Fruit fly (Drosophila melanogaster) whole organism, embryonic: ENCODE results near the gene defl.

Source experiments
- ATbp ChIP-seq: fragments of 200-800 bp; sonication (Bioruptor generic); optimal IDR thresholded peaks from 2 replicates; lab custom pipeline; 2017; ENCODE audit warnings: missing biosample characterization, mild to moderate bottlenecking, missing genetic modification characterization, missing genetic modification reagents
- Awh ChIP-seq: fragments of 200-800 bp; sonication (Bioruptor generic); IDR thresholded peaks from 2 replicates; pipeline ENCODE4, ENCODE4 v1.3.6; 2022; ENCODE audit warnings: missing biosample characterization, missing genetic modification characterization
- B-H2 ChIP-seq: fragments of 200-800 bp; sonication (Bioruptor generic); optimal IDR thresholded peaks from 2 replicates; lab custom pipeline; 2018; ENCODE audit warnings: missing biosample characterization, mild to moderate bottlenecking, missing genetic modification characterization
- Bgb ChIP-seq: fragments of 200-800 bp; sonication (Bioruptor generic); IDR thresholded peaks from 2 replicates; pipeline ENCODE4 v1.3.6; 2022; ENCODE audit warnings: missing biosample characterization, missing genetic modification characterization; ENCODE audit not compliant: partially characterized antibody
- CG10267 ChIP-seq: fragments of 200-800 bp; sonication (Bioruptor generic); optimal IDR thresholded peaks from 2 replicates; lab custom pipeline; 2018; ENCODE audit warnings: missing biosample characterization, mild to moderate bottlenecking, missing genetic modification characterization, moderate library complexity
- CG11456 ChIP-seq: fragments of 200-800 bp; sonication (Bioruptor generic); IDR thresholded peaks from 3 replicates; pipeline ENCODE4 v1.3.6; 2022; ENCODE audit warnings: missing biosample characterization, missing genetic modification characterization
- CG12104 ChIP-seq: fragments of 200-800 bp; sonication (Bioruptor generic); optimal IDR thresholded peaks from 3 replicates; lab custom pipeline; 2016; ENCODE audit warnings: missing biosample characterization, missing genetic modification characterization
- CG12942 ChIP-seq: fragments of 200-800 bp; sonication (Bioruptor generic); optimal IDR thresholded peaks from 3 replicates; lab custom pipeline; 2016; ENCODE audit warnings: missing biosample characterization, missing genetic modification characterization
- CG14441 ChIP-seq: fragments of 200-800 bp; sonication (Bioruptor generic); IDR thresholded peaks from 2 replicates; pipeline ENCODE4 v1.3.6; 2022; ENCODE audit warnings: missing biosample characterization, missing genetic modification characterization
- CG15514 ChIP-seq: fragments of 200-800 bp; sonication (Bioruptor generic); optimal IDR thresholded peaks from 3 replicates; lab custom pipeline; 2017; ENCODE audit warnings: missing biosample characterization, missing genetic modification characterization, mild to moderate bottlenecking, moderate library complexity, missing genetic modification reagents
- CG15601 ChIP-seq: fragments of 200-800 bp; sonication (Bioruptor generic); optimal IDR thresholded peaks from 3 replicates; lab custom pipeline; 2019; ENCODE audit warnings: missing biosample characterization, mild to moderate bottlenecking, missing genetic modification characterization, moderate library complexity
- CG17568 ChIP-seq: fragments of 200-800 bp; sonication (Bioruptor generic); optimal IDR thresholded peaks from 2 replicates; lab custom pipeline; 2018; ENCODE audit warnings: missing biosample characterization, mild to moderate bottlenecking, missing genetic modification characterization, moderate library complexity
- CG17912 ChIP-seq: fragments of 200-800 bp; sonication (Bioruptor generic); optimal IDR thresholded peaks from 2 replicates; lab custom pipeline; 2018; ENCODE audit warnings: missing biosample characterization, mild to moderate bottlenecking, missing genetic modification characterization
- CG18011 ChIP-seq: fragments of 200-800 bp; sonication (Bioruptor generic); optimal IDR thresholded peaks from 2 replicates; lab custom pipeline; 2017; ENCODE audit warnings: missing biosample characterization, missing genetic modification characterization, mild to moderate bottlenecking, moderate library complexity, missing genotype
- CG33213 ChIP-seq: fragments of 200-800 bp; sonication (Bioruptor generic); optimal IDR thresholded peaks from 3 replicates; lab custom pipeline; 2016; ENCODE audit warnings: missing biosample characterization, missing genetic modification characterization
- CG34376 ChIP-seq: fragments of 200-800 bp; sonication (Bioruptor generic); optimal IDR thresholded peaks from 2 replicates; lab custom pipeline; 2018; ENCODE audit warnings: missing biosample characterization, mild to moderate bottlenecking, missing genetic modification characterization
- CG4617 ChIP-seq: fragments of 200-800 bp; sonication (Bioruptor generic); optimal IDR thresholded peaks from 3 replicates; lab custom pipeline; 2016; ENCODE audit warnings: missing biosample characterization, missing genetic modification characterization, borderline replicate concordance
- CG5953 ChIP-seq: fragments of 200-800 bp; sonication (Bioruptor generic); IDR thresholded peaks from 2 replicates; pipeline ENCODE4 v1.3.6; 2022; ENCODE audit warnings: missing biosample characterization, missing genetic modification characterization
- CG9609 ChIP-seq: fragments of 200-800 bp; sonication (Bioruptor generic); optimal IDR thresholded peaks from 3 replicates; lab custom pipeline; 2016; ENCODE audit warnings: missing biosample characterization, missing genetic modification characterization
- CG9727 ChIP-seq: fragments of 200-800 bp; sonication (Bioruptor generic); optimal IDR thresholded peaks from 3 replicates; lab custom pipeline; 2017; ENCODE audit warnings: missing biosample characterization, mild to moderate bottlenecking, missing genetic modification characterization
- CG9932 ChIP-seq: fragments of 200-800 bp; sonication (Bioruptor generic); IDR thresholded peaks from 2 replicates; pipeline ENCODE4 v1.3.6; 2022; ENCODE audit warnings: missing biosample characterization, missing genetic modification characterization
- D ChIP-seq, 2 experiments: fragments of 200-800 bp in 1 of 2; fragments of >200 bp in 1 of 2; sonication (Bioruptor generic) in 1 of 2; optimal IDR thresholded peaks; 2 replicates in 1 of 2; 3 replicates in 1 of 2; lab custom pipeline; 2017; ENCODE audit warnings: mild to moderate bottlenecking in 1 of 2, missing biosample characterization in 1 of 2, missing genetic modification characterization in 1 of 2, missing genetic modification reagents in 1 of 2
- Doc2 ChIP-seq: fragments of 200-800 bp; sonication (Bioruptor generic); IDR thresholded peaks from 2 replicates; pipeline ENCODE4 v1.3.6; 2022; ENCODE audit warnings: missing biosample characterization, missing genetic modification characterization
- Gug ChIP-seq: fragments of 200-800 bp; sonication (Bioruptor generic); IDR thresholded peaks from 4 replicates; pipeline ENCODE4 v1.3.6; 2022; ENCODE audit warnings: missing biosample characterization, missing genetic modification characterization
- Hr78 ChIP-seq, 2 experiments: fragments of 200-800 bp in 1 of 2; fragments of >200 bp in 1 of 2; sonication (Bioruptor generic) in 1 of 2; optimal IDR thresholded peaks; 2 replicates each; lab custom pipeline; 2017 to 2019; ENCODE audit warnings: missing biosample characterization in 2 of 2, missing genetic modification characterization in 2 of 2, mild to moderate bottlenecking in 1 of 2, moderate library complexity in 1 of 2
- Hsf ChIP-seq: fragments of 200-800 bp; sonication (Bioruptor generic); optimal IDR thresholded peaks from 3 replicates; lab custom pipeline; 2016; ENCODE audit warnings: missing biosample characterization, missing genetic modification characterization
- Mrtf ChIP-seq: fragments of 200-800 bp; sonication (Bioruptor generic); IDR thresholded peaks from 3 replicates; pipeline ENCODE4 v1.3.6; 2022; ENCODE audit warnings: missing biosample characterization, missing genetic modification characterization
- Myb ChIP-seq: fragments of 200-800 bp; sonication (Bioruptor generic); optimal IDR thresholded peaks from 2 replicates; lab custom pipeline; 2016; ENCODE audit warnings: missing biosample characterization, missing genetic modification characterization
- Vsx1 ChIP-seq: fragments of 200-800 bp; sonication (Bioruptor generic); optimal IDR thresholded peaks from 2 replicates; lab custom pipeline; 2017; ENCODE audit warnings: missing biosample characterization, mild to moderate bottlenecking, missing genetic modification characterization, missing genetic modification reagents
- bab2 ChIP-seq: fragments of 200-800 bp; sonication (Bioruptor generic); optimal IDR thresholded peaks from 2 replicates; lab custom pipeline; 2016; ENCODE audit warnings: missing biosample characterization, missing genetic modification characterization
- cg ChIP-seq: fragments of 200-800 bp; sonication (Bioruptor generic); optimal IDR thresholded peaks from 3 replicates; lab custom pipeline; 2019; ENCODE audit warnings: missing biosample characterization, mild to moderate bottlenecking, missing genetic modification characterization, moderate library complexity
- chm ChIP-seq: fragments of 200-800 bp; sonication (Bioruptor generic); IDR thresholded peaks from 2 replicates; pipeline ENCODE4 v1.3.6; 2022; ENCODE audit warnings: missing biosample characterization, missing genetic modification characterization
- ci ChIP-seq: fragments of 200-800 bp; sonication (Bioruptor generic); IDR thresholded peaks from 3 replicates; pipeline ENCODE4 v1.3.6; 2022; ENCODE audit warnings: missing biosample characterization, missing genetic modification characterization
- crol ChIP-seq: fragments of 200-800 bp; sonication (Bioruptor generic); IDR thresholded peaks from 2 replicates; pipeline ENCODE4 v1.3.6; 2022; ENCODE audit warnings: missing biosample characterization, missing genetic modification characterization
- danr ChIP-seq: fragments of 200-800 bp; sonication (Bioruptor generic); IDR thresholded peaks from 2 replicates; pipeline ENCODE4 v1.3.6; 2022; ENCODE audit warnings: missing biosample characterization, missing genetic modification characterization
- dimm ChIP-seq: fragments of 200-800 bp; sonication (Bioruptor generic); IDR thresholded peaks from 2 replicates; pipeline ENCODE4 v1.3.6; 2022; ENCODE audit warnings: missing biosample characterization, missing genetic modification characterization
- ems ChIP-seq: fragments of 200-800 bp; sonication (Bioruptor generic); optimal IDR thresholded peaks from 3 replicates; lab custom pipeline; 2016; ENCODE audit warnings: missing biosample characterization, missing genetic modification characterization
- eve ChIP-seq, 2 experiments: fragments of >200 bp; optimal IDR thresholded peaks; 2 replicates each; lab custom pipeline; 2017; ENCODE audit warnings: missing biosample characterization in 2 of 2, missing genetic modification characterization in 2 of 2
- grau ChIP-seq: fragments of 200-800 bp; optimal IDR thresholded peaks from 3 replicates; lab custom pipeline; 2019; ENCODE audit warnings: missing biosample characterization, mild to moderate bottlenecking, missing genetic modification characterization, moderate library complexity
- hb ChIP-seq: fragments of 200-800 bp; sonication (Bioruptor generic); IDR thresholded peaks from 3 replicates; pipeline ENCODE4 v1.3.6; 2022; ENCODE audit warnings: missing biosample characterization, missing genetic modification characterization; ENCODE audit not compliant: partially characterized antibody
- hth ChIP-seq: fragments of >200 bp; optimal IDR thresholded peaks from 2 replicates; lab custom pipeline; 2017; ENCODE audit warnings: inconsistent platforms
- insv ChIP-seq, 2 experiments: fragments of 200-800 bp; sonication (Bioruptor generic); optimal IDR thresholded peaks; 3 replicates each; lab custom pipeline; 2016 to 2018; ENCODE audit warnings: missing biosample characterization in 2 of 2, missing genetic modification characterization in 2 of 2
- jing ChIP-seq: fragments of 200-800 bp; sonication (Bioruptor generic); optimal IDR thresholded peaks from 2 replicates; lab custom pipeline; 2018; ENCODE audit warnings: missing biosample characterization, mild to moderate bottlenecking, missing genetic modification characterization
- jumu ChIP-seq: fragments of 200-800 bp; sonication (Bioruptor generic); optimal IDR thresholded peaks from 3 replicates; lab custom pipeline; 2016; ENCODE audit warnings: missing biosample characterization, missing genetic modification characterization
- kah ChIP-seq: fragments of 200-800 bp; sonication (Bioruptor generic); optimal IDR thresholded peaks from 2 replicates; lab custom pipeline; 2018; ENCODE audit warnings: missing biosample characterization, mild to moderate bottlenecking, missing genetic modification characterization
- lov ChIP-seq, 2 experiments: fragments of 200-800 bp in 1 of 2; fragments of >200 bp in 1 of 2; sonication (Bioruptor generic) in 1 of 2; IDR thresholded peaks in 1 of 2; optimal IDR thresholded peaks in 1 of 2; 2 replicates in 1 of 2; 3 replicates in 1 of 2; pipeline versions ENCODE4 v1.3.6 to Lab custom; 2017 to 2022; ENCODE audit warnings: missing biosample characterization in 1 of 2, missing genetic modification characterization in 1 of 2
- mirr ChIP-seq: fragments of 200-800 bp; sonication (Bioruptor generic); optimal IDR thresholded peaks from 3 replicates; lab custom pipeline; 2018; ENCODE audit warnings: missing biosample characterization, mild to moderate bottlenecking, missing genetic modification characterization
- mld ChIP-seq: fragments of 200-800 bp; sonication (Bioruptor generic); IDR thresholded peaks from 3 replicates; pipeline ENCODE4 v1.3.6; 2022; ENCODE audit warnings: missing biosample characterization, missing genetic modification characterization; ENCODE audit not compliant: partially characterized antibody
- pfk ChIP-seq: fragments of 200-800 bp; sonication (Bioruptor generic); optimal IDR thresholded peaks from 2 replicates; lab custom pipeline; 2018; ENCODE audit warnings: missing biosample characterization, mild to moderate bottlenecking, missing genetic modification characterization, moderate library complexity

The defl gene

dm6 chr3L:9692234-9692891 is 30.9 kb upstream of the defl start (continued):
- TF ChIP-seq bab2 (no peak), Doc2 (no peak), Myb (GFP tag; lab: Kevin White, UChicago) (no peak), CG4617 (GFP tag; lab: Kevin White, UChicago) (no peak), CG34376 (GFP tag; lab: Kevin White, UChicago) (peak; percentile 20), danr (GFP tag; lab: Robert Waterston, UW) (no peak), CG12942 (GFP tag; lab: Kevin White, UChicago) (no peak), CG17912 (GFP tag; lab: Kevin White, UChicago) (peak; percentile 11), lov (optimal IDR thresholded peaks at IDR 0.05; lab: Kevin White, UChicago) (no peak), lov (GFP tag; IDR thresholded peaks at IDR 0.05; lab: Robert Waterston, UW) (0 out of 3 replicates have a peak, but pooled peaks have one; percentile 24), eve (GFP tag; optimal IDR thresholded peaks at IDR 0.05; lab: Kevin White, UChicago) (peak in 1 of 2 experiments; percentile 83), ci (GFP tag; lab: Robert Waterston, UW) (peak; percentile 53; the same call in 1 of the 3 replicates), Gug (GFP tag; lab: Robert Waterston, UW) (no peak), ATbp (no peak), CG9727 (GFP tag; lab: Kevin White, UChicago) (no peak), grau (tag; lab: Kevin White, UChicago) (no peak), CG12104 (GFP tag; lab: Kevin White, UChicago) (no peak), Hr78 (GFP tag; optimal IDR thresholded peaks at IDR 0.05; lab: Kevin White, UChicago) (peak in 1 of 2 experiments; percentile 82), Vsx1 (GFP tag; lab: Kevin White, UChicago) (no peak), pfk (GFP tag; lab: Kevin White, UChicago) (no peak), CG15601 (tag; lab: Kevin White, UChicago) (no peak), kah (GFP tag; lab: Kevin White, UChicago) (peak; percentile 99), CG11456 (GFP tag; lab: Robert Waterston, UW) (no peak), hb (no peak), CG10267 (no peak), insv (GFP tag; optimal IDR thresholded peaks at IDR 0.05; lab: Kevin White, UChicago) (no peak), dimm (GFP tag; lab: Robert Waterston, UW) (no peak), mirr (GFP tag; lab: Kevin White, UChicago) (peak; percentile 57), crol (no peak), B-H2 (GFP tag; lab: Kevin White, UChicago) (no peak), hth (lab: Kevin White, UChicago) (no peak), CG9609 (no peak), ems (no peak), CG15514 (no peak), Mrtf (GFP tag; lab: Robert Waterston, UW) (no peak), Bgb (GFP tag; lab: Robert Waterston, UW) (peak; percentile 25; the same call in 1 of the 2 replicates), chm (GFP tag; lab: Robert Waterston, UW) (no peak), CG17568 (GFP tag; lab: Kevin White, UChicago) (peak; percentile 45), jumu (GFP tag; lab: Kevin White, UChicago) (no peak), Awh (GFP tag; lab: Robert Waterston, UW) (peak; percentile 63), CG18011 (GFP tag; lab: Kevin White, UChicago) (peak; percentile 66), D (optimal IDR thresholded peaks at IDR 0.05; lab: Kevin White, UChicago) (no peak), D (GFP tag; optimal IDR thresholded peaks at IDR 0.05; lab: Kevin White, UChicago) (no peak), CG5953 (no peak), jing (no peak), Hsf (no peak), cg (GFP tag; lab: Kevin White, UChicago) (no peak), CG33213 (no peak), mld (GFP tag; lab: Robert Waterston, UW) (no peak), CG9932 (GFP tag; lab: Robert Waterston, UW) (no peak), CG14441 (peak; percentile 31; the same call in 1 of the 2 replicates)
